Fruit fly (Drosophila melanogaster) whole organism: Measurements from ENCODE around the gene CG7557.

Source experiments
- CG8478 ChIP-seq: fragments of >200 bp; optimal IDR thresholded peaks from 2 replicates; lab custom pipeline; 2018; ENCODE audit warnings: inconsistent platforms
- Dll ChIP-seq: fragments of >200 bp; optimal IDR thresholded peaks from 2 replicates; lab custom pipeline; 2017
- EcR ChIP-seq, 2 experiments: fragments of >200 bp; optimal IDR thresholded peaks; 2 replicates each; lab custom pipeline; 2017; ENCODE audit warnings: missing biosample characterization in 2 of 2, missing genetic modification characterization in 2 of 2, missing genetic modification reagents in 2 of 2
- pan ChIP-seq: fragments of >200 bp; optimal IDR thresholded peaks from 2 replicates; lab custom pipeline; 2017
- psq ChIP-seq: fragments of >200 bp; optimal IDR thresholded peaks from 2 replicates; lab custom pipeline; 2017
- usp ChIP-seq: fragments of >200 bp; optimal IDR thresholded peaks from 2 replicates; lab custom pipeline; 2017; ENCODE audit warnings: missing biosample characterization, missing genetic modification characterization, mixed read lengths

- TF ChIP-seq psq (lab: Kevin White, UChicago) = no peak
- TF ChIP-seq pan = no peak
- no peak for TF ChIP-seq EcR (GFP tag; optimal IDR thresholded peaks at IDR 0.05; lab: Kevin White, UChicago)
- TF ChIP-seq Dll = no peak
- no peak for TF ChIP-seq usp (GFP tag; lab: Kevin White, UChicago)
- TF ChIP-seq CG8478 (lab: Kevin White, UChicago) = no peak
These were observed 15.3 kb upstream of the CG7557 start for dm6 chr3L:11429695-11430094.
